Fruit fly (Drosophila melanogaster): Measurements from ENCODE around the gene COX7A.

DNA sequence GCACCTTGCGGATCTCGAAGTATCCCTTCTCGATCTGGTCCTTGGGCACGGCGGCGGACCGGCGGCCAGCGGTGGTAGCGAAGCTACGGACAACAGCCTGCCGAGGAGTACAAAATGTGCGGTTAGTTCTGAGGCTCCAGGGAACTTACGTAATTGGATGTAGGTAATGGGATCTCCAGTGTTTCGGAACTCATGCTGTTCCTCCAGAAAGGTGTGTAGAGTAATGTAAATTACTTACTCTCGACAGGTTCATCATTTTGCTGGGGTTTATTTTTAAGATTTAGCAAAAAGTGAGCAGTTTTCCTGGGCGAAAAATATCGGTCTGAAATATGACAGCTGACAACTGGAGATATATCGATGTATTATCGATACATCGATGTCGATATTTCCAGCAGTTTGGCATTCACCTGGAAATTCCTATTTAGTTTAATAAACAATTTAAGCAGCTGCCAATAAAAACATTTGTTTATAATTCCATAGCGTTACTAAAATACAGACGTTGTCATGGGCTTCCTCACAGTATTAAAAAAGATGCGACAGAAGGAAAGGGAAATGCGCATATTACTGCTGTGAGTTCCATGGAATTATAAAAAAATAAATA is at the start of gene COX7A, which contains the start of gene Arl2:
- TF ChIP-seq CTCF (optimal IDR thresholded peaks at IDR 0.05) (peak in 1 of 2 experiments; percentile 16), CG8478 (optimal IDR thresholded peaks at IDR 0.05) (no peak)
